Worm (Caenorhabditis elegans) whole organism, mixed stage, embryonic: ENCODE measurements around the gene idi-1.

Experiments
- blmp-1 ChIP-seq: fragments of 150-350 bp; optimal IDR thresholded peaks from 2 replicates; lab custom pipeline; 2014; ENCODE audit warnings: missing biosample characterization, missing genetic modification characterization
- cnd-1 ChIP-seq: fragments of 200-800 bp; sonication (Bioruptor generic); optimal IDR thresholded peaks from 2 replicates; lab custom pipeline; 2018; ENCODE audit warnings: mild to moderate bottlenecking, missing genetic modification characterization, missing compliant biosample characterization
- elt-3 ChIP-seq: fragments of 150-350 bp; optimal IDR thresholded peaks from 2 replicates; lab custom pipeline; 2014; ENCODE audit warnings: missing biosample characterization, missing genetic modification characterization
- lin-13 ChIP-seq: fragments of 150-350 bp; optimal IDR thresholded peaks from 2 replicates; lab custom pipeline; 2014; ENCODE audit warnings: missing biosample characterization, missing genetic modification characterization
- nhr-237 ChIP-seq: fragments of 150-350 bp; optimal IDR thresholded peaks from 2 replicates; lab custom pipeline; 2014; ENCODE audit warnings: missing biosample characterization, missing genetic modification characterization
- nhr-76 ChIP-seq: sonication (generic microtip); optimal IDR thresholded peaks from 2 replicates; lab custom pipeline; 2017; ENCODE audit warnings: missing biosample characterization, missing genetic modification characterization
- pha-4 ChIP-seq: fragments of 150-350 bp; optimal IDR thresholded peaks from 2 replicates; lab custom pipeline; 2018; ENCODE audit warnings: missing biosample characterization, missing genetic modification reagents, missing genetic modification characterization
- snpc-4 ChIP-seq: fragments of 150-350 bp; optimal IDR thresholded peaks from 2 replicates; lab custom pipeline; 2014; ENCODE audit warnings: missing biosample characterization, missing genetic modification characterization
- tbx-8 ChIP-seq: fragments of 200-800 bp; sonication (Bioruptor generic); optimal IDR thresholded peaks from 2 replicates; lab custom pipeline; 2018; ENCODE audit warnings: mild to moderate bottlenecking, missing genetic modification characterization, moderate library complexity, missing compliant biosample characterization
- unc-120 ChIP-seq: sonication (generic microtip); optimal IDR thresholded peaks from 2 replicates; lab custom pipeline; 2017; ENCODE audit warnings: missing genetic modification characterization, missing compliant biosample characterization; ENCODE audit not compliant: poor library complexity, severe bottlenecking
- unc-62 ChIP-seq: fragments of 150-350 bp; optimal IDR thresholded peaks from 2 replicates; lab custom pipeline; 2014; ENCODE audit warnings: missing biosample characterization, missing genetic modification reagents, missing genetic modification characterization
- zip-8 ChIP-seq: fragments of 150-350 bp; optimal IDR thresholded peaks from 2 replicates; lab custom pipeline; 2014; ENCODE audit warnings: missing biosample characterization, missing genetic modification characterization
- ztf-11 ChIP-seq: fragments of 150-350 bp; optimal IDR thresholded peaks from 2 replicates; lab custom pipeline; 2014; ENCODE audit warnings: missing biosample characterization, missing genetic modification characterization

- no peak for TF ChIP-seq lin-13 (tag; lab: Kevin White, UChicago)
- TF ChIP-seq tbx-8 (GFP tag; lab: Kevin White, UChicago), result no peak
- no peak for TF ChIP-seq elt-3 (tag; lab: Kevin White, UChicago)
- no peak for TF ChIP-seq cnd-1
- TF ChIP-seq nhr-237 (tag; lab: Kevin White, UChicago), result no peak
- TF ChIP-seq pha-4 (tag; lab: Kevin White, UChicago), result peak; percentile 37
- no peak for TF ChIP-seq unc-62 (GFP tag; lab: Kevin White, UChicago)
- no peak for TF ChIP-seq nhr-76 (tag; lab: Kevin White, UChicago)
- no peak for TF ChIP-seq blmp-1 (tag; lab: Kevin White, UChicago)
- TF ChIP-seq zip-8 (tag; lab: Kevin White, UChicago), result no peak
- no peak for TF ChIP-seq snpc-4 (tag; lab: Kevin White, UChicago)
- TF ChIP-seq unc-120, result no peak
- no peak for TF ChIP-seq ztf-11 (tag; lab: Kevin White, UChicago)
Measured at ce11 chrIII:8132496-8132895, 41.0 kb downstream of the idi-1 start.
